Fruit fly (Drosophila melanogaster) whole organism, embryonic: ENCODE results near the gene CG3546.

Experiments
- CG1024 ChIP-seq: fragments of 200-800 bp; sonication (Bioruptor generic); IDR thresholded peaks from 2 replicates; pipeline ENCODE4 v1.3.6; 2022; ENCODE audit warnings: missing biosample characterization, missing genetic modification characterization
- CG10267 ChIP-seq: fragments of 200-800 bp; sonication (Bioruptor generic); optimal IDR thresholded peaks from 2 replicates; lab custom pipeline; 2018; ENCODE audit warnings: missing biosample characterization, mild to moderate bottlenecking, missing genetic modification characterization, moderate library complexity
- CG11085 ChIP-seq: fragments of 200-800 bp; sonication (Bioruptor generic); IDR thresholded peaks from 2 replicates; pipeline ENCODE4 v1.3.6; 2022; ENCODE audit warnings: missing biosample characterization, missing genetic modification characterization
- CG13123 ChIP-seq: fragments of 200-800 bp; sonication (Bioruptor generic); optimal IDR thresholded peaks from 2 replicates; lab custom pipeline; 2016; ENCODE audit warnings: missing biosample characterization, missing genetic modification characterization
- CG14860 ChIP-seq: fragments of 200-800 bp; sonication (Bioruptor generic); IDR thresholded peaks from 3 replicates; pipeline ENCODE4 v1.3.6; 2022; ENCODE audit warnings: missing biosample characterization, missing genetic modification characterization; ENCODE audit not compliant: partially characterized antibody
- CG15269 ChIP-seq: fragments of 200-800 bp; sonication (Bioruptor generic); optimal IDR thresholded peaks from 2 replicates; lab custom pipeline; 2018; ENCODE audit warnings: missing biosample characterization, mild to moderate bottlenecking, missing genetic modification characterization, moderate library complexity
- CG15514 ChIP-seq: fragments of 200-800 bp; sonication (Bioruptor generic); optimal IDR thresholded peaks from 3 replicates; lab custom pipeline; 2017; ENCODE audit warnings: missing biosample characterization, missing genetic modification characterization, mild to moderate bottlenecking, moderate library complexity, missing genetic modification reagents
- CG15696 ChIP-seq: fragments of 200-800 bp; sonication (Bioruptor generic); optimal IDR thresholded peaks from 2 replicates; lab custom pipeline; 2019; ENCODE audit warnings: missing biosample characterization, mild to moderate bottlenecking, missing genetic modification characterization, moderate library complexity
- CG17829 ChIP-seq: fragments of 200-800 bp; optimal IDR thresholded peaks from 2 replicates; lab custom pipeline; 2019; ENCODE audit warnings: missing biosample characterization, mild to moderate bottlenecking, missing genetic modification characterization, moderate library complexity
- CG30020 ChIP-seq: fragments of 200-800 bp; optimal IDR thresholded peaks from 2 replicates; lab custom pipeline; 2019; ENCODE audit warnings: missing biosample characterization, mild to moderate bottlenecking, missing genetic modification characterization, moderate library complexity
- CG30403 ChIP-seq: fragments of 200-800 bp; sonication (Bioruptor generic); optimal IDR thresholded peaks from 3 replicates; lab custom pipeline; 2016; ENCODE audit warnings: missing biosample characterization, missing genetic modification characterization
- CG30431 ChIP-seq: fragments of 200-800 bp; sonication (Bioruptor generic); optimal IDR thresholded peaks from 2 replicates; lab custom pipeline; 2017; ENCODE audit warnings: missing biosample characterization, missing genetic modification characterization
- CG3065 ChIP-seq: fragments of 200-800 bp; sonication (Bioruptor generic); optimal IDR thresholded peaks from 2 replicates; lab custom pipeline; 2016; ENCODE audit warnings: missing biosample characterization, missing genetic modification characterization
- CG31388 ChIP-seq: fragments of 200-800 bp; sonication (Bioruptor generic); optimal IDR thresholded peaks from 2 replicates; lab custom pipeline; 2016; ENCODE audit warnings: missing biosample characterization, missing genetic modification characterization
- CG3995 ChIP-seq: fragments of 200-800 bp; sonication (Bioruptor generic); optimal IDR thresholded peaks from 3 replicates; lab custom pipeline; 2016; ENCODE audit warnings: missing biosample characterization, missing genetic modification characterization
- CG42726 ChIP-seq: fragments of 200-800 bp; sonication (Bioruptor generic); IDR thresholded peaks from 2 replicates; pipeline ENCODE4 v1.3.6; 2022; ENCODE audit warnings: missing biosample characterization, missing genetic modification characterization; ENCODE audit not compliant: partially characterized antibody
- CG4360 ChIP-seq: fragments of 200-800 bp; sonication (Bioruptor generic); IDR thresholded peaks from 2 replicates; pipeline ENCODE4 v1.3.6; 2022; ENCODE audit warnings: missing biosample characterization, missing genetic modification characterization
- CG4617 ChIP-seq: fragments of 200-800 bp; sonication (Bioruptor generic); optimal IDR thresholded peaks from 3 replicates; lab custom pipeline; 2016; ENCODE audit warnings: missing biosample characterization, missing genetic modification characterization, borderline replicate concordance
- CG4820 ChIP-seq: fragments of 200-800 bp; sonication (Bioruptor generic); optimal IDR thresholded peaks from 3 replicates; lab custom pipeline; 2016; ENCODE audit warnings: missing biosample characterization, missing genetic modification characterization
- CG5180 ChIP-seq: fragments of 200-800 bp; sonication (Bioruptor generic); optimal IDR thresholded peaks from 3 replicates; lab custom pipeline; 2017; ENCODE audit warnings: missing biosample characterization, missing genetic modification characterization, mild to moderate bottlenecking, moderate library complexity, missing genetic modification reagents
- CG6791 ChIP-seq: fragments of 200-800 bp; sonication (Bioruptor generic); IDR thresholded peaks from 3 replicates; pipeline ENCODE4 v1.3.6; 2022; ENCODE audit warnings: missing biosample characterization, missing genetic modification characterization; ENCODE audit not compliant: partially characterized antibody
- CG7372 ChIP-seq: fragments of 200-800 bp; sonication (Bioruptor generic); IDR thresholded peaks from 2 replicates; pipeline ENCODE4 v1.3.6; 2022; ENCODE audit warnings: missing biosample characterization, missing genetic modification characterization
- CG9932 ChIP-seq: fragments of 200-800 bp; sonication (Bioruptor generic); IDR thresholded peaks from 2 replicates; pipeline ENCODE4 v1.3.6; 2022; ENCODE audit warnings: missing biosample characterization, missing genetic modification characterization
- D ChIP-seq, 2 experiments: fragments of 200-800 bp in 1 of 2; fragments of >200 bp in 1 of 2; sonication (Bioruptor generic) in 1 of 2; optimal IDR thresholded peaks; 2 replicates in 1 of 2; 3 replicates in 1 of 2; lab custom pipeline; 2017; ENCODE audit warnings: mild to moderate bottlenecking in 1 of 2, missing biosample characterization in 1 of 2, missing genetic modification characterization in 1 of 2, missing genetic modification reagents in 1 of 2
- Deaf1 ChIP-seq: fragments of 200-800 bp; optimal IDR thresholded peaks from 3 replicates; lab custom pipeline; 2019; ENCODE audit warnings: missing biosample characterization, mild to moderate bottlenecking, missing genetic modification characterization, moderate library complexity
- Dek ChIP-seq: fragments of 200-800 bp; sonication (Bioruptor generic); optimal IDR thresholded peaks from 3 replicates; lab custom pipeline; 2019; ENCODE audit warnings: missing biosample characterization, mild to moderate bottlenecking, missing genetic modification characterization, moderate library complexity
- Dll ChIP-seq: fragments of 200-800 bp; sonication (Bioruptor generic); IDR thresholded peaks from 4 replicates; pipeline ENCODE4 v1.3.6; 2022; ENCODE audit warnings: missing biosample characterization, missing genetic modification characterization; ENCODE audit not compliant: partially characterized antibody
- GATAe ChIP-seq: fragments of 200-800 bp; sonication (Bioruptor generic); conservative IDR thresholded peaks from 2 replicates; pipeline ENCODE4 v1.3.6; 2022; ENCODE audit warnings: missing biosample characterization, missing genetic modification characterization
- H15 ChIP-seq: fragments of 200-800 bp; sonication (Bioruptor generic); IDR thresholded peaks from 3 replicates; pipeline ENCODE4 v1.3.6; 2022; ENCODE audit warnings: missing biosample characterization, missing genetic modification characterization
- Hr3 ChIP-seq: fragments of 200-800 bp; sonication (Bioruptor generic); optimal IDR thresholded peaks from 3 replicates; lab custom pipeline; 2016; ENCODE audit warnings: missing biosample characterization, missing genetic modification characterization
- Hr51 ChIP-seq, 2 experiments: fragments of 200-800 bp; sonication (Bioruptor generic); optimal IDR thresholded peaks; 2 replicates in 1 of 2; 3 replicates in 1 of 2; lab custom pipeline; 2016 to 2018; ENCODE audit warnings: missing biosample characterization in 2 of 2, missing genetic modification characterization in 2 of 2, mild to moderate bottlenecking in 1 of 2, moderate library complexity in 1 of 2
- NC2α ChIP-seq: fragments of 200-800 bp; sonication (Bioruptor generic); optimal IDR thresholded peaks from 2 replicates; lab custom pipeline; 2016; ENCODE audit warnings: missing biosample characterization, missing genetic modification characterization
- Optix ChIP-seq: fragments of 200-800 bp; sonication (Bioruptor generic); IDR thresholded peaks from 3 replicates; pipeline ENCODE4 v1.3.6; 2022; ENCODE audit warnings: missing biosample characterization, missing genetic modification characterization
- Sin3A ChIP-seq: fragments of >200 bp; optimal IDR thresholded peaks from 2 replicates; lab custom pipeline; 2018
- ab ChIP-seq: fragments of 200-800 bp; sonication (Bioruptor generic); optimal IDR thresholded peaks from 2 replicates; lab custom pipeline; 2016; ENCODE audit warnings: missing biosample characterization, missing genetic modification characterization
- ac ChIP-seq: fragments of 200-800 bp; sonication (Bioruptor generic); optimal IDR thresholded peaks from 3 replicates; lab custom pipeline; 2017; ENCODE audit warnings: missing biosample characterization, mild to moderate bottlenecking, missing genetic modification characterization
- chn ChIP-seq: fragments of 200-800 bp; sonication (Bioruptor generic); optimal IDR thresholded peaks from 2 replicates; lab custom pipeline; 2016; ENCODE audit warnings: missing biosample characterization, missing genetic modification characterization
- danr ChIP-seq: fragments of 200-800 bp; sonication (Bioruptor generic); IDR thresholded peaks from 2 replicates; pipeline ENCODE4 v1.3.6; 2022; ENCODE audit warnings: missing biosample characterization, missing genetic modification characterization
- dmrt99B ChIP-seq: fragments of 200-800 bp; sonication (Bioruptor generic); optimal IDR thresholded peaks from 2 replicates; lab custom pipeline; 2018; ENCODE audit warnings: missing biosample characterization, mild to moderate bottlenecking, missing genetic modification characterization, moderate library complexity
- insv ChIP-seq, 2 experiments: fragments of 200-800 bp; sonication (Bioruptor generic); optimal IDR thresholded peaks; 3 replicates each; lab custom pipeline; 2016 to 2018; ENCODE audit warnings: missing biosample characterization in 2 of 2, missing genetic modification characterization in 2 of 2
- kni ChIP-seq: fragments of 200-800 bp; sonication (Bioruptor generic); optimal IDR thresholded peaks from 3 replicates; lab custom pipeline; 2017; ENCODE audit warnings: mild to moderate bottlenecking, missing biosample characterization, missing genetic modification reagents, missing genetic modification characterization
- mirr ChIP-seq: fragments of 200-800 bp; sonication (Bioruptor generic); optimal IDR thresholded peaks from 3 replicates; lab custom pipeline; 2018; ENCODE audit warnings: missing biosample characterization, mild to moderate bottlenecking, missing genetic modification characterization
- pho ChIP-seq: fragments of 200-800 bp; sonication (Bioruptor generic); optimal IDR thresholded peaks from 2 replicates; lab custom pipeline; 2016; ENCODE audit warnings: missing biosample characterization, missing genetic modification characterization
- prd ChIP-seq, 3 experiments: fragments of >200 bp in 2 of 3; fragments of 200-800 bp in 1 of 3; sonication (Bioruptor generic) in 1 of 3; optimal IDR thresholded peaks in 2 of 3; IDR thresholded peaks in 1 of 3; 2 replicates in 2 of 3; 3 replicates in 1 of 3; pipeline versions ENCODE4 v1.3.6 to Lab custom; 2017 to 2022; ENCODE audit warnings: missing biosample characterization in 1 of 3, missing genetic modification characterization in 1 of 3
- sima ChIP-seq: fragments of 200-800 bp; sonication (Bioruptor generic); optimal IDR thresholded peaks from 2 replicates; lab custom pipeline; 2016; ENCODE audit warnings: missing biosample characterization, missing genetic modification characterization
- twi ChIP-seq: fragments of 200-800 bp; optimal IDR thresholded peaks from 2 replicates; lab custom pipeline; 2019; ENCODE audit warnings: missing biosample characterization, mild to moderate bottlenecking, missing genetic modification characterization, moderate library complexity
- zf30C ChIP-seq: fragments of 200-800 bp; sonication (Bioruptor generic); optimal IDR thresholded peaks from 3 replicates; lab custom pipeline; 2018; ENCODE audit warnings: missing biosample characterization, mild to moderate bottlenecking, missing genetic modification characterization

CG3546 gene

DNA sequence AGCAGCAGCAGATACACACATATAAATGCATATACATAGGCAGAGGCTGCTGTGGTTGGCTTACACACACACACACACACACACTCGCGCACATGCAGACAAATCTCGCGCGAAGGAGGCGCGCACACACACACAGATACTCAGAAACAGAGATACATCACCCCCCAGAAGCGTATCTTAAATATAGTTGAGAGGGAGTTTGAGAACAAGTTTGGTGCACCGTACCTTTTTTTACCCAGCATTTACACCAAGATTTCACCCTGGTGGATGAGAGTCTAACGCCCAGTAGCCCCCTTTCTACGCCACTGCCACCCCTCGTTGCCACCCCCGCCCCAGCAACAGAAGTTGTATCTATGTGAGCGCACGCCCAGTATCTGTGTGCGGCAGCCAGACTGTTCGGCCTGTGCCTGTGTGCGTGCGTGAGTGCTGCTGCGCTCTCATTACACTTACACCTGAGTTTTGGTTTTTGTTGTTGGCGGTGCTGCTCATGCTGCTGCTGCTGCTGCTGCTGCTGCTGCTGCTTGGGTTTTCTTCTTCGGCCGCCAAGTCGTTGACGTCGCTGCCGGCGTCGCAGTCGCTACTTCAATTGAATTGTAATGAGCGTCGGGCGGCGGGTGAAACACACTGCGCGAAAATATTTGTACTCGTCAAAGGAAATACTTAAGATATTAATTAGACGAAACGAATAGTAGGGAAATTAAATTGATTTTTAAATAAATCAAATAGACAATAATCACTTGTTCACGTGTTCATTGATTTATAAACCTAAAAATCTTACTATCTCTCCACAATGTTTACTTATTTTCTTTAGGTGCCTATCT lies 32.3 kb downstream of the CG3546 start (continued):
- TF ChIP-seq chn (GFP tag; lab: Kevin White, UChicago) (peak; percentile 69), CG31388 (peak; percentile 42), Optix (peak; percentile 95), ac (peak; percentile 54), CG4617 (GFP tag; lab: Kevin White, UChicago) (peak; percentile 36), D (optimal IDR thresholded peaks at IDR 0.05; lab: Kevin White, UChicago) (no peak), D (GFP tag; optimal IDR thresholded peaks at IDR 0.05; lab: Kevin White, UChicago) (peak; percentile 73), CG10267 (tag; lab: Kevin White, UChicago) (peak; percentile 24), CG3995 (GFP tag; lab: Kevin White, UChicago) (no peak), CG13123 (GFP tag; lab: Kevin White, UChicago) (peak; percentile 58), Dll (GFP tag; lab: Robert Waterston, UW) (no peak), sima (no peak), ab (GFP tag; lab: Kevin White, UChicago) (peak; percentile 29), insv (GFP tag; optimal IDR thresholded peaks at IDR 0.05; lab: Kevin White, UChicago) (no peak), Hr51 (GFP tag; optimal IDR thresholded peaks at IDR 0.05; lab: Kevin White, UChicago) (peak in 1 of 2 experiments; percentile 64), CG17829 (peak; percentile 76), CG5180 (GFP tag; lab: Kevin White, UChicago) (peak; percentile 55), CG4820 (GFP tag; lab: Kevin White, UChicago) (peak; percentile 87), Deaf1 (tag; lab: Kevin White, UChicago) (peak; percentile 39), CG30431 (GFP tag; lab: Kevin White, UChicago) (peak; percentile 92), CG42726 (no peak), CG6791 (no peak), CG15696 (tag; lab: Kevin White, UChicago) (peak; percentile 76), CG3065 (GFP tag; lab: Kevin White, UChicago) (peak; percentile 60), Dek (tag; lab: Kevin White, UChicago) (peak; percentile 64), CG4360 (peak; percentile 56; the same call in 1 of the 2 replicates), CG30020 (tag; lab: Kevin White, UChicago) (no peak), zf30C (peak; percentile 81), danr (peak; percentile 85), CG15514 (GFP tag; lab: Kevin White, UChicago) (peak; percentile 60), pho (GFP tag; lab: Kevin White, UChicago) (no peak), H15 (GFP tag; lab: Robert Waterston, UW) (peak; percentile 89), kni (GFP tag; lab: Kevin White, UChicago) (peak; percentile 4), CG14860 (no peak), Hr3 (peak; percentile 79), CG7372 (peak; percentile 84), dmrt99B (tag; lab: Kevin White, UChicago) (peak; percentile 68), GATAe (GFP tag; lab: Robert Waterston, UW) (0 out of 2 replicates have a peak, but pooled peaks have one; percentile 32), prd (optimal IDR thresholded peaks at IDR 0.05; lab: Kevin White, UChicago) (no peak), prd (GFP tag; IDR thresholded peaks at IDR 0.05; lab: Robert Waterston, UW) (peak; percentile 97), CG11085 (GFP tag; lab: Robert Waterston, UW) (peak; percentile 78), Sin3A (lab: Kevin White, UChicago) (no peak), CG15269 (tag; lab: Kevin White, UChicago) (peak; percentile 75), twi (peak; percentile 66), CG30403 (GFP tag; lab: Kevin White, UChicago) (peak; percentile 81), CG1024 (peak; percentile 88), NC2α (GFP tag; lab: Kevin White, UChicago) (no peak), CG9932 (GFP tag; lab: Robert Waterston, UW) (peak; percentile 81), mirr (peak; percentile 28)
